Worm (Caenorhabditis elegans) whole organism, early embryonic: ENCODE data around the gene cpf-1.
A peak's percentile ranks its signal among the peaks of the same experiment; 100 is the strongest.

ENCODE experiments used
- B0310.2 ChIP-seq: sonication (generic microtip); optimal IDR thresholded peaks from 2 replicates; lab custom pipeline; 2016; ENCODE audit warnings: mild to moderate bottlenecking, missing genetic modification characterization, missing compliant biosample characterization
- F13C5.2 ChIP-seq: sonication (generic microtip); optimal IDR thresholded peaks from 2 replicates; lab custom pipeline; 2017; ENCODE audit warnings: mild to moderate bottlenecking, missing genetic modification characterization, inconsistent platforms, missing compliant biosample characterization
- aly-1 ChIP-seq: sonication (generic microtip); optimal IDR thresholded peaks from 2 replicates; lab custom pipeline; 2016; ENCODE audit warnings: missing genetic modification characterization, missing compliant biosample characterization
- ama-1 ChIP-seq: fragments of 150-350 bp; optimal IDR thresholded peaks from 2 replicates; lab custom pipeline; 2014
- ceh-13 ChIP-seq: fragments of 200-800 bp; sonication (Bioruptor generic); optimal IDR thresholded peaks from 2 replicates; lab custom pipeline; 2018; ENCODE audit warnings: mild to moderate bottlenecking, missing genetic modification characterization, missing compliant biosample characterization
- ceh-36 ChIP-seq: sonication (generic microtip); optimal IDR thresholded peaks from 2 replicates; lab custom pipeline; 2016; ENCODE audit warnings: missing genetic modification characterization, inconsistent platforms, missing compliant biosample characterization
- ets-7 ChIP-seq: sonication (generic microtip); optimal IDR thresholded peaks from 2 replicates; lab custom pipeline; 2016; ENCODE audit warnings: missing genotype, missing genetic modification characterization, missing compliant biosample characterization
- flt-1 ChIP-seq: fragments of 200-800 bp; sonication (Bioruptor generic); IDR thresholded peaks from 2 replicates; pipeline ENCODE4 v1.3.6; 2022; ENCODE audit warnings: missing genetic modification characterization, missing compliant biosample characterization
- hmbx-1 ChIP-seq: sonication (generic microtip); optimal IDR thresholded peaks from 2 replicates; lab custom pipeline; 2016; ENCODE audit warnings: mild to moderate bottlenecking, missing genetic modification characterization, missing compliant biosample characterization
- hmg-4 ChIP-seq: fragments of 200-800 bp; sonication (Bioruptor generic); optimal IDR thresholded peaks from 2 replicates; lab custom pipeline; 2018; ENCODE audit warnings: mild to moderate bottlenecking, missing genetic modification characterization, missing compliant biosample characterization
- hnd-1 ChIP-seq: sonication (generic microtip); optimal IDR thresholded peaks from 2 replicates; lab custom pipeline; 2016; ENCODE audit warnings: missing genetic modification characterization, missing compliant biosample characterization
- pes-1 ChIP-seq: fragments of 200-800 bp; sonication (Bioruptor generic); IDR thresholded peaks from 2 replicates; pipeline ENCODE4 v1.3.6; 2022; ENCODE audit warnings: missing genetic modification reagents, missing genetic modification characterization, missing compliant biosample characterization
- scrt-1 ChIP-seq: fragments of 200-800 bp; sonication (Bioruptor generic); IDR thresholded peaks from 2 replicates; pipeline ENCODE4 v1.3.6; 2022; ENCODE audit warnings: missing genetic modification characterization, missing compliant biosample characterization
- sea-1 ChIP-seq: fragments of 200-800 bp; sonication (Bioruptor generic); conservative IDR thresholded peaks from 2 replicates; pipeline ENCODE4 v1.3.6; 2022; ENCODE audit warnings: missing genetic modification characterization, missing compliant biosample characterization
- tbx-11 ChIP-seq: fragments of 200-800 bp; sonication (Bioruptor generic); IDR thresholded peaks from 2 replicates; pipeline ENCODE4 v1.3.6; 2022; ENCODE audit warnings: missing genetic modification characterization, missing compliant biosample characterization
- tbx-37 ChIP-seq: fragments of 200-800 bp; sonication (Bioruptor generic); conservative IDR thresholded peaks from 2 replicates; pipeline ENCODE4 v1.3.6; 2022; ENCODE audit warnings: missing genetic modification reagents, missing genetic modification characterization, missing compliant biosample characterization
- tra-4 ChIP-seq: sonication (generic microtip); optimal IDR thresholded peaks from 2 replicates; lab custom pipeline; 2017; ENCODE audit warnings: missing genetic modification characterization, missing compliant biosample characterization

The cpf-1 gene

DNA sequence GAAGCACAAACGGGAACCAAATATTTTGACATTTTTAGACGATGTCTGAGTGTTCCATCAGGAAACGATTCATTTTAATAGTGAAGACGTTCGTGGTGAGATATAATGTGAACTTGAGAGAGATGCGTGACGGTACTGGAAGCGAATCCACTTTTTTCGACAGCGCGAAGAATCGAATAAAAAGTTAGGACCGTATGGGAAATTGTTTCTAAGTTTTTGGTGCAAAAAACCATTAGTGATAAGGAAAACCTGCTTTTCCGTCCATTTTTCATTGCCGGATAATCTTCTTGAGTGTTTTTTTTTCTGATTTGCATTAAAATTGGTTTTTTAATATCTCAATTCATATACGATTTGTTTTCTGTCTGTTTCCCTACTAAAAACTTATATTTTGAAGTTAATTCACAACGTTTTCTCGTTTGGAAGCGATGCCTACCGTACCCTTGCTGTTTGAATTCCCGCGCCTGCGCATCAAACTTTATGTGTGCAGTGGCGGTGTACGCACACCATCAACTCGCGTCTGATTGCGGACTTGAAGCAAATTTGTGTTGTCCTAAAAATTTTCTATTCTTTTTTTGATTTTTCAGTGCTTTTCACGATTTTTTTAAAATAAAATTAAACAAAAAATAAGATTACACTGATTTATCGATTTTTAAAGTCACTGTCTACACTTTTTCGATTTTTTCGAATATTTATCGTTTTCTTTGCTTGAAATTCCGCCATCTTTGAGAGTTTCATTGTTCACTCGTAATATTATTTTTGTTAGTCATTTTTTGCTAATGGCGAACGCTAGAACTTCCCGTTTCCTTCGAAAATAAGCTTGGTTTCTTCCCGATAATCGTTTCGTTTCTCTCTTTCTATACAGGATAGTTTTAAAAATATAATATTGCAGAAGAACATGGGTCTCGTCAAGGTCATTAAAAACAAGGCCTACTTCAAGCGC is 32.9 kb downstream of the cpf-1 start, which contains the start of the genes col-38 and rpl-5:
col-38 (minus strand) TSS at position 51 of the 940 bp plus-strand sequence.
rpl-5 (plus strand) TSS at position 890 of the 940 bp plus-strand sequence.
- no peak for TF ChIP-seq tra-4 (tag; lab: Kevin White, UChicago)
- peak; percentile 39 for TF ChIP-seq hmg-4 (GFP tag; lab: Kevin White, UChicago)
- peak; percentile 38; the same call in 1 of the 2 replicates for TF ChIP-seq flt-1 (GFP tag; lab: Robert Waterston, UW)
- no peak for TF ChIP-seq ceh-13
- peak; percentile 73 for TF ChIP-seq F13C5.2

DNA sequence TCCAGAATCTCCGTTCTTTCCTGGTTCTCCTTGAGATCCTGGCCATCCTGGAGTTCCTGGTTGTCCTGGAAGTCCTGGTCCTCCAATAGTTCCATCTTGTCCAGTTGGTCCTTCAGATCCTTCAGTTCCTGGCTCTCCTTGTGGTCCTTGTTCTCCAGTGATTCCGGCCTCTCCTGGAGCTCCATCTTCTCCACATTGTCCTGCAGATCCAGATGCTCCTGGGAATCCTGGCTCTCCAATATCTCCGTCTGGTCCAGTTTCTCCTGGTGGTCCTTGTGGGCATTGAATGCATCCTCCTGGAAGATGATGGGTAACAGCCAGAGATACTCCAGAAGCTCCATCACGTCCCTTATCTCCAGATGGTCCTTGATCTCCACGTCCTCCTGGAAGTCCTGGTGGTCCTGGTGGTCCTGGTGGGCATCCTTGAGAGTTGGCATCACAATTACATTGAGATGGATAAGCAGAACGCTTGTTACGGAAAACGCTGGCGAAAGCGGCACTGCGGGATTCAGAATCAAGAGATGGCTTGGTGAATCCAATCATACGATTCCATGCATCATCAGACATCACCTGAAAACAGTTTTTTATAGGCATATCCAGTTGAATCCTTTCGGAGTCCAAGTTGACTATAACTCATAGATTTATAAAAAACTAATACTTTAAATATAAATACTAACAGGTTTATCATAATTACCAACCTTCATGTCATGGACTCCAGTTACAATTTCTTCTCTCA is 33.8 kb downstream of the cpf-1 start:
- TF ChIP-seq sea-1 (0 out of 2 replicates have a peak, but pooled peaks have one; percentile 30), F13C5.2 (no peak)

DNA sequence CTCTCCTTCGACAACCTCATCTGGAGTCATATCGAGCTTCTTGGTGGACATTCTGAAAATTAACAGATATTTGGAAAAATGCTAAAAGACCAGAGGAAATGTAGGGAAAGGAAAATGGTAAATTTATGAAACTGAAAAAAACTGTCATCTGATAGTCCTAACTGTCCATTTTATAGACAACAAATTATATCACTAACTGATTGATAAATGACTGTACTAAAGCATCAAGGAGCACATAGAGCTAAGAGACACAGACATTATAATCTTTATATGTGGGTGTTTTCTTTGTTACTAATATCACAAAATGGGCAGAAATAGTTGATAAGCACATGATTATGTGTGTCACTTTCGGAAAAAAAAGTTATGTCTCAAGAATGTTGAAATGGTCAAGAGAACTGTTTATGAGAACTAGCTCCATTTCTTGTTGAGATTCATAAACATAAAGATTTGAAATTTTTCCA is 35.4 kb downstream of the cpf-1 start, which contains the start of gene F54C9.3:
F54C9.3 (minus strand) TSS at position 51 of the 461 bp plus-strand sequence.
- TF ChIP-seq tbx-11 (GFP tag; lab: Robert Waterston, UW) (no peak), hnd-1 (tag; lab: Kevin White, UChicago) (no peak), B0310.2 (tag; lab: Kevin White, UChicago) (no peak), F13C5.2 (no peak), hmbx-1 (tag; lab: Kevin White, UChicago) (no peak), ceh-13 (no peak), pes-1 (GFP tag; lab: Robert Waterston, UW) (no peak), ets-7 (tag; lab: Kevin White, UChicago) (no peak), ceh-36 (tag; lab: Kevin White, UChicago) (no peak), tbx-37 (no peak), ama-1 (no peak)

DNA sequence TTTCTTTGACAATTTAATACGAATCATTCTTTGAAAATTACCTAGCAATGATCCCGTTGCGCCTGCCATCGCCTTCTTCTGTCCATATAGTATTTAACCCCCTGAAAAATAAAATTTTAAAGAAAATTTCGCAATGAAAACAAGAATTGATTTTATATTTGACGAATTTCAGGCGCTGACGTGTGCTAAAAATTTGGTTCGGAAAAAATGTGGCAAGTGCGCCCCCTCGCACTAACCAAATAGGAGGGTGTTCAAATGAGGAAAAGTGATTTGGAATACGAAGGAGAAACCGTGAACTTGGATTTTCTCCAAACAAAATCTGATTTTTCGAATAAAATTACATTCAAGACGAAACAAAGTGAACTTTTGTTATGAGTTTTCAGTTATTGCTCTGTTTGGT is 36.2 kb downstream of the cpf-1 start, which contains the start of gene stc-1:
stc-1 (minus strand) TSS at position 101 of the 400 bp plus-strand sequence.
- no peak for TF ChIP-seq pes-1 (GFP tag; lab: Robert Waterston, UW)
- TF ChIP-seq B0310.2 (tag; lab: Kevin White, UChicago), result no peak
- TF ChIP-seq hmbx-1 (tag; lab: Kevin White, UChicago), result no peak
- no peak for TF ChIP-seq hmg-4 (GFP tag; lab: Kevin White, UChicago)
- TF ChIP-seq tbx-11 (GFP tag; lab: Robert Waterston, UW), result no peak

DNA sequence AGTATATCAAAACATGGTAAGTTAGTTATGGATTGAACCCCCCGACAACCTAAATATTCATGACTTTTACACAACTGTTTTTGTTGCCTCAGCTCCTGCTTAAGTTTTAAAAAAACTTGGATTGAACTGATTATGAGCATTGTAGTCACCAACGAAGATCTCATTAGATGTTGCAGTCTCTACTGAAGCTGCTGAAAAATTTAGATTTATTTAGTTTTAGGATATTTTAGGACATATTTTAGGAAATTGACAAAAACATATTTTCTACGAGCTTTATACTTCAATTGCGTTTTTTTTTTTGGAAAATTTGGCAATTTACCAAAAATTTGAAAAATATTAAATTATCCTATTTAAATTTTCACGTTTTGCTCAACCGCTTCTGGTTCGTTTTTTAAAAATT is 40.2 kb downstream of the cpf-1 start, which contains the start of gene F54C9.14:
F54C9.14 (plus strand) TSS at position 301 of the 400 bp plus-strand sequence.
- TF ChIP-seq flt-1 (GFP tag; lab: Robert Waterston, UW), result no peak

DNA sequence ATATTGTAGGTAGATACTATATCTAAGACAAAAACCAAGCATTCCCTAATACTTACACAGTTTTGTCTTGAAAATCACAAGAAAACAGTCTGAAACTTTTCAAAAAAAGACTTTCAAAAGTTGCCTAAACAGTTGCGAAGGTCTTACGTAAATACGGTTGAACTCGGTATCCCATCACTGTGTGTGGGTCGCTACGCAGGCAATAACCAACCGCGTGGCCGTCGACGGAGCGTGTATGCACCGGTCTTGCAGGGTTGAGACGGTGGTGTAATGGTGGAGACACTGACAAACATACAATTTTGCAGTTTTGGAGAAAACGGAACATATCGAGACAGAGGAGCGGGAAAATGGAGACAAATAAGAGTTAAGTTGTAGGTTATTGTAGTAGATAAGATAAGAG is 41.0 kb downstream of the cpf-1 start, which contains the start of gene iff-2:
iff-2 (minus strand) TSS at position 141 of the 400 bp plus-strand sequence.
- TF ChIP-seq flt-1 (GFP tag; lab: Robert Waterston, UW), result peak; percentile 57; the same call in 1 of the 2 replicates
- no peak for TF ChIP-seq tbx-11 (GFP tag; lab: Robert Waterston, UW)
- 0 out of 2 replicates have a peak, but pooled peaks have one; percentile 55 for TF ChIP-seq scrt-1 (GFP tag; lab: Robert Waterston, UW)
- TF ChIP-seq ceh-13, result no peak
- TF ChIP-seq sea-1, result peak; percentile 70
- TF ChIP-seq ceh-36 (tag; lab: Kevin White, UChicago), result peak; percentile 9
- TF ChIP-seq aly-1, result peak; percentile 69
- no peak for TF ChIP-seq pes-1 (GFP tag; lab: Robert Waterston, UW)
- TF ChIP-seq tra-4 (tag; lab: Kevin White, UChicago), result peak; percentile 50
- peak; percentile 95 for TF ChIP-seq F13C5.2
- TF ChIP-seq tbx-37, result peak; percentile 35
- peak; percentile 8 for TF ChIP-seq ets-7 (tag; lab: Kevin White, UChicago)
- no peak for TF ChIP-seq hnd-1 (tag; lab: Kevin White, UChicago)
- peak; percentile 84 for TF ChIP-seq hmg-4 (GFP tag; lab: Kevin White, UChicago)

DNA sequence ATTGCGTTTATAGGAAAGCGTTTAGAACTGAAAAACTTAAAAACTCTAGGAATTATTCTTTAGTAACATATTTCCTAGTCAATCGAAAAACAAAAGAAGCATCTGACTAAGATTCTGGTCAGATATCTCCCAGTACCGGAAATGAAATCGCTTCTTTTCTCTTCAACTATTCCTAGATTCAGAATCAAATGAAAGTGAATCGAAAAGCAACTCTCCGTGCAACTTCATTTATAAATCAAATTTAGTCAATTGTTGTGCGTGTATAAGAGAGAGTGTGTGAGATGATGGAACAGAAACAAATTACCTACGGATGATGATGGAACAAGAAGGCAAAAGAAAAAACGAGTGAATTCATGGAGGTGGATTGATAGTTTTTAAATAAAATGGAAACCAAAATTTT is 43.1 kb downstream of the cpf-1 start:
- TF ChIP-seq F13C5.2 (no peak), tbx-37 (no peak), pes-1 (GFP tag; lab: Robert Waterston, UW) (no peak), scrt-1 (GFP tag; lab: Robert Waterston, UW) (no peak), sea-1 (no peak), tra-4 (tag; lab: Kevin White, UChicago) (no peak), ets-7 (tag; lab: Kevin White, UChicago) (no peak), ceh-36 (tag; lab: Kevin White, UChicago) (no peak), hnd-1 (tag; lab: Kevin White, UChicago) (no peak), aly-1 (no peak), ceh-13 (no peak), hmg-4 (GFP tag; lab: Kevin White, UChicago) (no peak), ama-1 (no peak), hmbx-1 (tag; lab: Kevin White, UChicago) (no peak)
